Fruit fly (Drosophila melanogaster): ENCODE measurements around the gene asun.

asun gene

dm6 chr3R:16263522-16264305 is at the start of gene asun, which contains the start of gene bor:
asun (plus strand) TSS chr3R:16264271.
bor (minus strand) TSS chr3R:16264115.
- TF ChIP-seq psq (optimal IDR thresholded peaks at IDR 0.05) = no peak
- no peak for TF ChIP-seq insv (optimal IDR thresholded peaks at IDR 0.05)
- TF ChIP-seq Myc (optimal IDR thresholded peaks at IDR 0.05) = no peak
- no peak for TF ChIP-seq h (optimal IDR thresholded peaks at IDR 0.05)
- no peak for TF ChIP-seq ttk (optimal IDR thresholded peaks at IDR 0.05)
- TF ChIP-seq Sin3A (optimal IDR thresholded peaks at IDR 0.05) = no peak

- no peak for TF ChIP-seq Sin3A (optimal IDR thresholded peaks at IDR 0.05)
- no peak for TF ChIP-seq psq (optimal IDR thresholded peaks at IDR 0.05)
- TF ChIP-seq ttk (optimal IDR thresholded peaks at IDR 0.05) = no peak
- no peak for TF ChIP-seq h (optimal IDR thresholded peaks at IDR 0.05)
- TF ChIP-seq Myc (optimal IDR thresholded peaks at IDR 0.05) = no peak
- no peak for TF ChIP-seq insv (optimal IDR thresholded peaks at IDR 0.05)
These were observed 49.4 kb upstream of the asun start for dm6 chr3R:16214474-16215318.

- TF ChIP-seq ttk (optimal IDR thresholded peaks at IDR 0.05) (no peak), Myc (optimal IDR thresholded peaks at IDR 0.05) (no peak), h (optimal IDR thresholded peaks at IDR 0.05) (no peak)
These were observed 48.8 kb upstream of the asun start for dm6 chr3R:16215319-16215701.

dm6 chr3R:16217368-16217767 is 46.7 kb upstream of the asun start:
- TF ChIP-seq psq (optimal IDR thresholded peaks at IDR 0.05) (no peak), Sin3A (optimal IDR thresholded peaks at IDR 0.05) (no peak)

- no peak for TF ChIP-seq insv (optimal IDR thresholded peaks at IDR 0.05)
- TF ChIP-seq h (optimal IDR thresholded peaks at IDR 0.05) = no peak
- TF ChIP-seq Sin3A (optimal IDR thresholded peaks at IDR 0.05) = no peak
These were observed 45.6 kb upstream of the asun start for dm6 chr3R:16218251-16219030.

- no peak for TF ChIP-seq Sin3A (optimal IDR thresholded peaks at IDR 0.05)
These were observed 43.9 kb upstream of the asun start for dm6 chr3R:16220050-16220670.

- TF ChIP-seq psq (optimal IDR thresholded peaks at IDR 0.05) = no peak
- TF ChIP-seq ttk (optimal IDR thresholded peaks at IDR 0.05) = no peak
These were observed 43.2 kb upstream of the asun start for dm6 chr3R:16220854-16221253.

dm6 chr3R:16221359-16222299 is 42.4 kb upstream of the asun start:
- TF ChIP-seq ttk (optimal IDR thresholded peaks at IDR 0.05) (no peak), Myc (optimal IDR thresholded peaks at IDR 0.05) (no peak), psq (optimal IDR thresholded peaks at IDR 0.05) (no peak), Sin3A (optimal IDR thresholded peaks at IDR 0.05) (no peak), insv (optimal IDR thresholded peaks at IDR 0.05) (no peak), h (optimal IDR thresholded peaks at IDR 0.05) (no peak)

- TF ChIP-seq insv (optimal IDR thresholded peaks at IDR 0.05) = no peak
These were observed 41.7 kb upstream of the asun start for dm6 chr3R:16222300-16222903.

- TF ChIP-seq h (optimal IDR thresholded peaks at IDR 0.05) = no peak
These were observed 40.6 kb upstream of the asun start for dm6 chr3R:16223252-16224037.
